Worm (Caenorhabditis elegans) whole organism, L1 larva: ENCODE measurements around the gene btb-20.

Experiments used
- C16A3.4 ChIP-seq: fragments of 150-350 bp; optimal IDR thresholded peaks from 2 replicates; lab custom pipeline; 2014; ENCODE audit warnings: missing biosample characterization, missing genetic modification characterization
- F16B12.6 ChIP-seq: fragments of 150-350 bp; optimal IDR thresholded peaks from 2 replicates; lab custom pipeline; 2014; ENCODE audit warnings: missing biosample characterization, missing genetic modification characterization
- aha-1 ChIP-seq: fragments of 150-350 bp; optimal IDR thresholded peaks from 2 replicates; lab custom pipeline; 2014; ENCODE audit warnings: missing biosample characterization, missing genetic modification characterization
- aly-2 ChIP-seq: fragments of 150-350 bp; optimal IDR thresholded peaks from 2 replicates; lab custom pipeline; 2014; ENCODE audit warnings: missing biosample characterization, missing genetic modification characterization
- blmp-1 ChIP-seq: fragments of 150-350 bp; optimal IDR thresholded peaks from 2 replicates; lab custom pipeline; 2014; ENCODE audit warnings: missing biosample characterization, missing genetic modification characterization
- ceh-63 ChIP-seq: fragments of 200-800 bp; sonication (Bioruptor generic); optimal IDR thresholded peaks from 2 replicates; lab custom pipeline; 2018; ENCODE audit warnings: mild to moderate bottlenecking, missing genetic modification characterization, missing compliant biosample characterization
- ceh-8 ChIP-seq: fragments of 200-800 bp; sonication (Bioruptor generic); optimal IDR thresholded peaks from 2 replicates; lab custom pipeline; 2018; ENCODE audit warnings: mild to moderate bottlenecking, missing genetic modification characterization, moderate library complexity, missing compliant biosample characterization
- ceh-82 ChIP-seq, 3 experiments: fragments of 150-350 bp in 1 of 3; sonication (generic microtip) in 2 of 3; optimal IDR thresholded peaks; 2 replicates each; lab custom pipeline; 2014 to 2017; ENCODE audit warnings: missing biosample characterization in 3 of 3, missing genetic modification characterization in 3 of 3
- ceh-88 ChIP-seq: fragments of 200-800 bp; sonication (Bioruptor generic); IDR thresholded peaks from 2 replicates; pipeline ENCODE4 v1.3.6; 2022; ENCODE audit warnings: missing genetic modification characterization, missing compliant biosample characterization
- ces-1 ChIP-seq: fragments of 150-350 bp; optimal IDR thresholded peaks from 2 replicates; lab custom pipeline; 2014; ENCODE audit warnings: missing biosample characterization, missing genetic modification reagents, missing genetic modification characterization
- egl-13 ChIP-seq: sonication (generic microtip); optimal IDR thresholded peaks from 2 replicates; lab custom pipeline; 2016; ENCODE audit warnings: missing genotype, missing genetic modification reagents, missing genetic modification characterization, missing compliant biosample characterization
- elt-3 ChIP-seq, 6 experiments: fragments of 150-350 bp in 1 of 6; sonication (generic microtip); optimal IDR thresholded peaks; 2 replicates each; lab custom pipeline; 2017 to 2018; ENCODE audit warnings: missing biosample characterization in 6 of 6, missing genetic modification characterization in 6 of 6, inconsistent platforms in 1 of 6
- fkh-4 ChIP-seq: sonication (generic microtip); optimal IDR thresholded peaks from 2 replicates; lab custom pipeline; 2016; ENCODE audit warnings: missing compliant biosample characterization, missing genetic modification characterization, borderline replicate concordance
- fkh-8 ChIP-seq: sonication (generic microtip); optimal IDR thresholded peaks from 2 replicates; lab custom pipeline; 2016; ENCODE audit warnings: mild to moderate bottlenecking, missing genetic modification characterization, missing compliant biosample characterization
- grh-1 ChIP-seq: fragments of 200-800 bp; sonication (Bioruptor generic); IDR thresholded peaks from 2 replicates; pipeline ENCODE4 v1.3.6; 2022; ENCODE audit warnings: missing genetic modification reagents, missing genetic modification characterization, missing compliant biosample characterization
- hlh-4 ChIP-seq: sonication (generic microtip); optimal IDR thresholded peaks from 2 replicates; lab custom pipeline; 2016; ENCODE audit warnings: mild to moderate bottlenecking, missing genetic modification characterization, missing compliant biosample characterization
- hpl-2 ChIP-seq: fragments of 150-350 bp; optimal IDR thresholded peaks from 2 replicates; lab custom pipeline; 2014; ENCODE audit warnings: missing biosample characterization, missing genetic modification reagents, missing genetic modification characterization
- irx-1 ChIP-seq: sonication (generic microtip); optimal IDR thresholded peaks from 2 replicates; lab custom pipeline; 2016; ENCODE audit warnings: missing genetic modification characterization, missing compliant biosample characterization
- isw-1 ChIP-seq: fragments of 200-800 bp; sonication (Bioruptor generic); IDR thresholded peaks from 2 replicates; pipeline ENCODE4 v1.3.6; 2022; ENCODE audit warnings: missing genetic modification characterization, missing compliant biosample characterization
- lin-13 ChIP-seq: fragments of 150-350 bp; optimal IDR thresholded peaks from 2 replicates; lab custom pipeline; 2014; ENCODE audit warnings: missing biosample characterization, missing genetic modification reagents, missing genetic modification characterization
- lin-14 ChIP-seq: fragments of 200-800 bp; sonication (Bioruptor generic); optimal IDR thresholded peaks from 2 replicates; lab custom pipeline; 2018; ENCODE audit warnings: mild to moderate bottlenecking, missing genetic modification characterization, moderate library complexity, missing compliant biosample characterization
- lin-15B ChIP-seq: fragments of 150-350 bp; sonication (generic microtip); optimal IDR thresholded peaks from 3 replicates; lab custom pipeline; 2014; ENCODE audit warnings: missing biosample characterization, missing genetic modification characterization
- lin-35 ChIP-seq, 2 experiments: fragments of 150-350 bp; optimal IDR thresholded peaks; 2 replicates each; lab custom pipeline; 2014; ENCODE audit warnings: missing biosample characterization in 2 of 2, missing genetic modification characterization in 2 of 2, missing genetic modification reagents in 2 of 2
- lir-3 ChIP-seq: sonication (generic microtip); optimal IDR thresholded peaks from 2 replicates; lab custom pipeline; 2016; ENCODE audit warnings: mild to moderate bottlenecking, missing genetic modification characterization, moderate library complexity, missing compliant biosample characterization; ENCODE audit not compliant: poor library complexity
- mab-9 ChIP-seq: fragments of 200-800 bp; sonication (Bioruptor generic); IDR thresholded peaks from 2 replicates; pipeline ENCODE4 v1.3.6; 2022; ENCODE audit warnings: missing genetic modification reagents, missing genetic modification characterization, missing compliant biosample characterization
- mdl-1 ChIP-seq, 2 experiments: fragments of 150-350 bp; optimal IDR thresholded peaks; 2 replicates each; lab custom pipeline; 2014 to 2017; ENCODE audit warnings: missing biosample characterization in 2 of 2, missing genetic modification characterization in 2 of 2, inconsistent platforms in 1 of 2
- nhr-19 ChIP-seq: fragments of 200-800 bp; sonication (Bioruptor generic); conservative IDR thresholded peaks from 2 replicates; pipeline ENCODE4 v1.3.6; 2022; ENCODE audit warnings: missing genetic modification characterization, missing compliant biosample characterization
- nhr-20 ChIP-seq: sonication (generic microtip); optimal IDR thresholded peaks from 2 replicates; lab custom pipeline; 2016; ENCODE audit warnings: mild to moderate bottlenecking, missing genetic modification characterization, missing compliant biosample characterization
- nhr-47 ChIP-seq: sonication (generic microtip); optimal IDR thresholded peaks from 2 replicates; lab custom pipeline; 2016; ENCODE audit warnings: mild to moderate bottlenecking, missing genetic modification characterization, moderate library complexity, missing compliant biosample characterization
- nhr-71 ChIP-seq: sonication (generic microtip); optimal IDR thresholded peaks from 2 replicates; lab custom pipeline; 2016; ENCODE audit warnings: mild to moderate bottlenecking, missing genetic modification characterization, moderate library complexity, missing compliant biosample characterization
- nhr-77 ChIP-seq: fragments of 150-350 bp; optimal IDR thresholded peaks from 2 replicates; lab custom pipeline; 2014; ENCODE audit warnings: missing biosample characterization, missing genetic modification characterization
- nhr-85 ChIP-seq: sonication (generic microtip); peaks from one replicate; lab custom pipeline; 2016; ENCODE audit warnings: missing genetic modification characterization, inconsistent platforms, missing compliant biosample characterization
- nhr-90 ChIP-seq: sonication (generic microtip); optimal IDR thresholded peaks from 2 replicates; lab custom pipeline; 2016; ENCODE audit warnings: mild to moderate bottlenecking, missing genetic modification characterization, missing compliant biosample characterization; ENCODE audit not compliant: poor library complexity
- snpc-4 ChIP-seq: fragments of 150-350 bp; optimal IDR thresholded peaks from 2 replicates; lab custom pipeline; 2014; ENCODE audit warnings: missing biosample characterization, missing genetic modification characterization
- sox-4 ChIP-seq: sonication (generic microtip); optimal IDR thresholded peaks from 2 replicates; lab custom pipeline; 2016; ENCODE audit warnings: missing genetic modification characterization, missing compliant biosample characterization
- sup-37 ChIP-seq: fragments of 200-800 bp; sonication (Bioruptor generic); optimal IDR thresholded peaks from 2 replicates; lab custom pipeline; 2018; ENCODE audit warnings: mild to moderate bottlenecking, missing genetic modification characterization, missing compliant biosample characterization
- tbx-2 ChIP-seq: sonication (generic microtip); optimal IDR thresholded peaks from 2 replicates; lab custom pipeline; 2016; ENCODE audit warnings: missing genetic modification characterization, missing compliant biosample characterization
- unc-130 ChIP-seq: fragments of 150-350 bp; optimal IDR thresholded peaks from 2 replicates; lab custom pipeline; 2017; ENCODE audit warnings: missing biosample characterization, missing genetic modification characterization, inconsistent platforms
- unc-98 ChIP-seq: fragments of 200-800 bp; sonication (Bioruptor generic); IDR thresholded peaks from 2 replicates; pipeline ENCODE4 v1.3.6; 2022; ENCODE audit warnings: missing genetic modification characterization, missing compliant biosample characterization
- vab-15 ChIP-seq: sonication (generic microtip); optimal IDR thresholded peaks from 2 replicates; lab custom pipeline; 2017; ENCODE audit warnings: missing genotype, mild to moderate bottlenecking, missing genetic modification characterization, missing compliant biosample characterization
- xbp-1 ChIP-seq: sonication (generic microtip); optimal IDR thresholded peaks from 2 replicates; lab custom pipeline; 2016; ENCODE audit warnings: missing genetic modification characterization, missing compliant biosample characterization
- ztf-11 ChIP-seq, 2 experiments: sonication (generic microtip); optimal IDR thresholded peaks; 2 replicates each; lab custom pipeline; 2016 to 2017; ENCODE audit warnings: missing genetic modification characterization in 2 of 2, missing biosample characterization in 1 of 2, missing compliant biosample characterization in 1 of 2
- ztf-4 ChIP-seq: fragments of 150-350 bp; optimal IDR thresholded peaks from 2 replicates; lab custom pipeline; 2014; ENCODE audit warnings: missing biosample characterization, missing genetic modification characterization

The btb-20 gene

DNA sequence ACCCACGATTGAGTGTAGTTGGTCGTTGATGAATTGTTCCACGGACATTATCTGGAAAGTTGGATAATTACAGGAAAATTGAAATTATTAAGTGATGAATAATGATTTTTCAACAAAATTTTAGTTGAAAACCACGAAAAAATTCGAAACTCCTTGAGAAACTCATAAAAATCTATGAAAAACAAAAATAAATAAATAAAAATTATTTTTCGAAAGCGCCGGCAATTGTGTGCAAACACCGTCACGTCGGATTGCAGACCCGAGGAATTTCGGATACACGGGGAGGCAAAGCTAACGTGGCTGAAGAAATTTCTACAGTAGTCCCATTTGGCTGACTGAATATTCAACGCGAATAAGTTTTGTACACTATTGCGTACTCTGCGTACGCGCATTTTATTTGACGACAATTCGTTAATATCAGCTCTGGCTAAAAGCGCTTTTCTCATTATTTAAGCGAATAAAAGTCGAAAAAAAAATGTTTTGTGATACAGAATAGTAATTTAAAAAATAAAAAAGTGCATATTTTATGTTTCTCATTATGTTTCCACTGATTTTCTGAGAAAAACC lies 38.3 kb upstream of the btb-20 start, which contains the start of gene mog-4 (continued):
- TF ChIP-seq nhr-47 (tag; lab: Kevin White, UChicago), result peak; percentile 99
- peak; percentile 49 for TF ChIP-seq blmp-1 (tag; lab: Kevin White, UChicago)
- peak; percentile 45 for TF ChIP-seq aly-2 (tag; lab: Kevin White, UChicago)
- peak; percentile 93 for TF ChIP-seq F16B12.6
- peak; percentile 63 for TF ChIP-seq ztf-4 (tag; lab: Kevin White, UChicago)
- TF ChIP-seq lin-14 (GFP tag; lab: Kevin White, UChicago), result peak; percentile 97
- peak; percentile 96 for TF ChIP-seq xbp-1 (tag; lab: Kevin White, UChicago)
- TF ChIP-seq tbx-2, result peak; percentile 97
- peak; percentile 100 for TF ChIP-seq unc-98 (GFP tag; lab: Robert Waterston, UW)
- peak; percentile 100 for TF ChIP-seq isw-1 (GFP tag; lab: Robert Waterston, UW)
- peak; percentile 83 for TF ChIP-seq sup-37 (GFP tag; lab: Kevin White, UChicago)
- TF ChIP-seq elt-3 (tag; optimal IDR thresholded peaks at IDR 0.05; lab: Kevin White, UChicago), result peak in 2 of 6 experiments; percentile 66 to 68
- peak; percentile 99 for TF ChIP-seq nhr-71
- peak; percentile 99 for TF ChIP-seq lir-3 (tag; lab: Kevin White, UChicago)
- peak; percentile 34 for TF ChIP-seq ces-1 (GFP tag; lab: Kevin White, UChicago)
- TF ChIP-seq lin-13, result peak; percentile 71
- TF ChIP-seq unc-130 (tag; lab: Kevin White, UChicago), result peak; percentile 81
- peak; percentile 97 for TF ChIP-seq nhr-20 (tag; lab: Kevin White, UChicago)
- peak; percentile 100 for TF ChIP-seq mab-9 (GFP tag; lab: Robert Waterston, UW)
- TF ChIP-seq ztf-11 (tag; optimal IDR thresholded peaks at IDR 0.05; lab: Kevin White, UChicago), result peak in 1 of 2 experiments; percentile 96
- TF ChIP-seq grh-1, result peak; percentile 99
- TF ChIP-seq lin-35 (GFP tag; optimal IDR thresholded peaks at IDR 0.05; lab: Kevin White, UChicago), result peak; percentile 69 to 86
- peak; percentile 100 for TF ChIP-seq nhr-19
- TF ChIP-seq vab-15, result peak; percentile 91
- peak; percentile 95 for TF ChIP-seq irx-1 (tag; lab: Kevin White, UChicago)
- TF ChIP-seq ceh-8 (GFP tag; lab: Kevin White, UChicago), result peak; percentile 95
- TF ChIP-seq sox-4, result peak; percentile 93
- peak; percentile 98 for TF ChIP-seq fkh-8
- peak; percentile 96 for TF ChIP-seq egl-13 (tag; lab: Kevin White, UChicago)
- peak; percentile 95 for TF ChIP-seq nhr-77 (tag; lab: Kevin White, UChicago)
- peak; percentile 73 for TF ChIP-seq lin-15B (tag; lab: Kevin White, UChicago)
- peak; percentile 98 for TF ChIP-seq nhr-90 (tag; lab: Kevin White, UChicago)
- TF ChIP-seq nhr-85 (tag; lab: Kevin White, UChicago), result peak; percentile 98
- peak; percentile 100 for TF ChIP-seq ceh-88 (GFP tag; lab: Robert Waterston, UW)
- peak in 1 of 2 experiments; percentile 81 for TF ChIP-seq mdl-1 (tag; optimal IDR thresholded peaks at IDR 0.05; lab: Kevin White, UChicago)
- TF ChIP-seq C16A3.4 (tag; lab: Kevin White, UChicago), result peak; percentile 82
- TF ChIP-seq ceh-82 (tag; optimal IDR thresholded peaks at IDR 0.05; lab: Kevin White, UChicago), result peak; percentile 61 to 74 (median 63)
- TF ChIP-seq fkh-4, result peak; percentile 89
- peak; percentile 67 for TF ChIP-seq hlh-4 (tag; lab: Kevin White, UChicago)
- TF ChIP-seq snpc-4 (tag; lab: Kevin White, UChicago), result peak; percentile 77
- TF ChIP-seq hpl-2 (GFP tag; lab: Kevin White, UChicago), result peak; percentile 19
- peak; percentile 6 for TF ChIP-seq aha-1 (tag; lab: Kevin White, UChicago)
- peak; percentile 93 for TF ChIP-seq ceh-63 (GFP tag; lab: Kevin White, UChicago)
- TF ChIP-seq, all 84 proteins: peak for 67; not testable (repeated sequence) for 17
